Worm (Caenorhabditis elegans): ENCODE results near the gene F07F6.4.

Gene F07F6.4

ce11 chrII:5389831-5390323, 39.5 kb downstream of the F07F6.4 start, which contains the start of gene ndx-6 (continued):
- TF ChIP-seq Y79H2A.3 (GFP tag; conservative IDR thresholded peaks at IDR 0.05), result no peak
- no peak for TF ChIP-seq F22D6.2 (tag; optimal IDR thresholded peaks at IDR 0.05)
- TF ChIP-seq nhr-120 (GFP tag; IDR thresholded peaks at IDR 0.05), result no peak
- TF ChIP-seq ceh-79 (tag; optimal IDR thresholded peaks at IDR 0.05), result no peak
- no peak for TF ChIP-seq let-526 (GFP tag; IDR thresholded peaks at IDR 0.05)
- no peak for TF ChIP-seq ztf-3 (GFP tag; optimal IDR thresholded peaks at IDR 0.05)
- TF ChIP-seq rcor-1 (GFP tag; IDR thresholded peaks at IDR 0.05), result peak; percentile 79
- TF ChIP-seq lin-54 (GFP tag; optimal IDR thresholded peaks at IDR 0.05), result peak; percentile 98
- peak; percentile 67 for TF ChIP-seq dox-1 (GFP tag; IDR thresholded peaks at IDR 0.05)
- TF ChIP-seq snpc-3.4 (tag; optimal IDR thresholded peaks at IDR 0.05), result peak; percentile 40
- no peak for TF ChIP-seq nfya-2 (GFP tag; IDR thresholded peaks at IDR 0.05)
- peak; percentile 30 for TF ChIP-seq F49E8.2 (tag; optimal IDR thresholded peaks at IDR 0.05; ENCODE audit: insufficient read depth)
- no peak for TF ChIP-seq rec-8 (tag; optimal IDR thresholded peaks at IDR 0.05)
- TF ChIP-seq ceh-27 (GFP tag; optimal IDR thresholded peaks at IDR 0.05), result peak; percentile 46
- peak; percentile 74 for TF ChIP-seq ZK185.1 (tag; optimal IDR thresholded peaks at IDR 0.05; ENCODE audit: poor library complexity, severe bottlenecking)
- no peak for TF ChIP-seq ets-4 (GFP tag; optimal IDR thresholded peaks at IDR 0.05)
- no peak for TF ChIP-seq bed-2 (GFP tag; IDR thresholded peaks at IDR 0.05)
- TF ChIP-seq Y95B8A.8 (GFP tag; IDR thresholded peaks at IDR 0.05), result 0 out of 2 replicates have a peak, but pooled peaks have one; percentile 51
- TF ChIP-seq F37B4.10 (GFP tag; IDR thresholded peaks at IDR 0.05), result no peak
- peak; percentile 52; the same call in 1 of the 2 replicates for TF ChIP-seq pbrm-1 (GFP tag; IDR thresholded peaks at IDR 0.05)
- TF ChIP-seq bed-1 (GFP tag; IDR thresholded peaks at IDR 0.05), result no peak
- no peak for TF ChIP-seq ztf-28 (GFP tag; IDR thresholded peaks at IDR 0.05)
- 0 out of 2 replicates have a peak, but pooled peaks have one; percentile 17 for TF ChIP-seq D2030.7 (GFP tag; IDR thresholded peaks at IDR 0.05)
- TF ChIP-seq attf-6 (GFP tag; IDR thresholded peaks at IDR 0.05), result peak; percentile 38; the same call in 1 of the 2 replicates
- TF ChIP-seq madf-10 (tag; optimal IDR thresholded peaks at IDR 0.05), result no peak
- TF ChIP-seq die-1 (tag; optimal IDR thresholded peaks at IDR 0.05), result no peak
- no peak for TF ChIP-seq lsy-27 (tag; optimal IDR thresholded peaks at IDR 0.05; ENCODE audit: borderline replicate concordance, insufficient read depth)
- TF ChIP-seq B0019.2 (GFP tag; conservative IDR thresholded peaks at IDR 0.05), result no peak
- TF ChIP-seq nhr-179 (tag; optimal IDR thresholded peaks at IDR 0.05), result no peak
- no peak for TF ChIP-seq nhr-90 (tag; optimal IDR thresholded peaks at IDR 0.05)
- peak in 1 of 2 experiments; percentile 52 for TF ChIP-seq let-607 (tag; optimal IDR thresholded peaks at IDR 0.05)
- TF ChIP-seq zfh-2 (GFP tag; conservative IDR thresholded peaks at IDR 0.05), result no peak
- TF ChIP-seq hlh-12 (tag; optimal IDR thresholded peaks at IDR 0.05), result no peak
- TF ChIP-seq hlh-26 (GFP tag; conservative IDR thresholded peaks at IDR 0.05), result no peak
- TF ChIP-seq nhr-80 (tag; optimal IDR thresholded peaks at IDR 0.05), result peak; percentile 40
- peak; percentile 38 for TF ChIP-seq athp-1 (tag; optimal IDR thresholded peaks at IDR 0.05)
- no peak for TF ChIP-seq C17E4.6 (GFP tag; IDR thresholded peaks at IDR 0.05)
- TF ChIP-seq ceh-91 (GFP tag; IDR thresholded peaks at IDR 0.05), result 0 out of 2 replicates have a peak, but pooled peaks have one; percentile 33
- TF ChIP-seq sdz-38 (tag; optimal IDR thresholded peaks at IDR 0.05), result no peak
- TF ChIP-seq Y53F4B.3 (GFP tag; IDR thresholded peaks at IDR 0.05), result no peak
- no peak for TF ChIP-seq F39B2.1 (GFP tag; IDR thresholded peaks at IDR 0.05)
- TF ChIP-seq nhr-27 (tag; optimal IDR thresholded peaks at IDR 0.05), result no peak
- TF ChIP-seq lir-1 (GFP tag; conservative IDR thresholded peaks at IDR 0.05), result no peak
